Fruit fly (Drosophila melanogaster) ovary, adult (tissue): ENCODE measurements around the gene Gr89a.
A peak's percentile ranks its signal among the peaks of the same experiment; 100 is the strongest.

Experiments used
- CG17801 ChIP-seq: fragments of 200-800 bp; optimal IDR thresholded peaks from 2 replicates; lab custom pipeline; 2019; ENCODE audit warnings: missing biosample characterization, mild to moderate bottlenecking, missing genetic modification characterization, moderate library complexity; ENCODE audit not compliant: partially characterized antibody

Gene Gr89a

dm6 chr3R:16518150-16518662 lies 19.4 kb upstream of the Gr89a start:
- no peak for TF ChIP-seq CG17801 (GFP tag; lab: Kevin White, UChicago)

- TF ChIP-seq CG17801 (GFP tag; lab: Kevin White, UChicago), result no peak
These were observed 11.4 kb upstream of the Gr89a start for dm6 chr3R:16510128-16510527.

dm6 chr3R:16507706-16508105 lies 8.9 kb upstream of the Gr89a start:
- TF ChIP-seq CG17801 (GFP tag; lab: Kevin White, UChicago), result no peak

- no peak for TF ChIP-seq CG17801 (GFP tag; lab: Kevin White, UChicago)
These were observed 5.8 kb upstream of the Gr89a start for dm6 chr3R:16504541-16504940.

dm6 chr3R:16502595-16503305 lies 4.0 kb upstream of the Gr89a start, which contains the start of gene CG42342:
CG42342 (plus strand) TSS chr3R:16502770.
- TF ChIP-seq CG17801 (GFP tag; lab: Kevin White, UChicago), result no peak

dm6 chr3R:16500919-16501851 lies 2.4 kb upstream of the Gr89a start, which contains the start of gene Decay:
Decay (minus strand) TSS chr3R:16501050.
- no peak for TF ChIP-seq CG17801 (GFP tag; lab: Kevin White, UChicago)

dm6 chr3R:16497379-16497778 lies 1.4 kb downstream of the Gr89a start:
- TF ChIP-seq CG17801 (GFP tag; lab: Kevin White, UChicago), result peak; percentile 7

- peak; percentile 62 for TF ChIP-seq CG17801 (GFP tag; lab: Kevin White, UChicago)
These were observed 2.5 kb downstream of the Gr89a start for dm6 chr3R:16496209-16496608.

- no peak for TF ChIP-seq CG17801 (GFP tag; lab: Kevin White, UChicago)
These were observed 3.4 kb downstream of the Gr89a start, which contains the start of gene Cad89D for dm6 chr3R:16495322-16495721. Cad89D (minus strand) TSS chr3R:16495422.

dm6 chr3R:16485487-16486233 lies 13.1 kb downstream of the Gr89a start:
- no peak for TF ChIP-seq CG17801 (GFP tag; lab: Kevin White, UChicago)

- peak; percentile 31 for TF ChIP-seq CG17801 (GFP tag; lab: Kevin White, UChicago)
These were observed 14.8 kb downstream of the Gr89a start, which contains the start of gene Der-2 for dm6 chr3R:16483877-16484417. Der-2 (minus strand) TSS chr3R:16484223.

- TF ChIP-seq CG17801 (GFP tag; lab: Kevin White, UChicago), result no peak
These were observed 16.5 kb downstream of the Gr89a start, which contains the start of gene Sdhaf3 for dm6 chr3R:16482276-16482675. Sdhaf3 (minus strand) TSS chr3R:16482452.

- TF ChIP-seq CG17801 (GFP tag; lab: Kevin White, UChicago), result no peak
These were observed 17.8 kb downstream of the Gr89a start, which contains the start of gene Dhfr for dm6 chr3R:16480995-16481394. Dhfr (plus strand) TSS chr3R:16481167.

- TF ChIP-seq CG17801 (GFP tag; lab: Kevin White, UChicago), result no peak
These were observed 21.7 kb downstream of the Gr89a start, which contains the start of gene Gyc89Db for dm6 chr3R:16477033-16477432. Gyc89Db (plus strand) TSS chr3R:16477110.
